Worm (Caenorhabditis elegans): ENCODE results near the gene ttr-50.

The ttr-50 gene

DNA sequence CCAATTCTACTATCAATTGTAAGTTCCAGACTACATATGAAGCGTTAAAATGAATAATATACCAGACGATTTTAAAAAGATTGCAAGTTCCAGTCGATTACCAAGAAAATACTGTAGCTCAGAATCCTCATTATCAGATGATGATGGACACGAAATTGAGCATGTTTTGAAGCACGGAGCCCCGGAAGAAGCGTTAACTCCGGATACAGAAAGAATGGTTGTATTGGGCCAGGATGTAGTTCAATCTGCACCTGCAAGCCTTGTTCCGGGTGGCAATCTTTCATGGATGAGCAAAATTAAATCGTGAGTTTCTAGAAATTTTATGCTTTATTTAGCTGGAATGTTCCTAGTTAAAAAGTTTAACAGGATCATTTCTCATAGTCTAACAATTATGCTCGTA is 27.2 kb upstream of the ttr-50 start, which contains the start of gene atg-4.2:
Gene atg-4.2 (plus strand): TSS at position 24 of the 400 bp plus-strand sequence.
- no peak for TF ChIP-seq mxl-1 (tag; optimal IDR thresholded peaks at IDR 0.05)
- TF ChIP-seq hmg-1.2 (GFP tag; IDR thresholded peaks at IDR 0.05): no peak
- TF ChIP-seq B0261.1 (tag; optimal IDR thresholded peaks at IDR 0.05): no peak
- no peak for TF ChIP-seq zim-3 (tag; optimal IDR thresholded peaks at IDR 0.05)
- TF ChIP-seq sdz-38 (tag; optimal IDR thresholded peaks at IDR 0.05): no peak
- TF ChIP-seq ceh-79 (tag; optimal IDR thresholded peaks at IDR 0.05): no peak
- no peak for TF ChIP-seq madf-6 (GFP tag; IDR thresholded peaks at IDR 0.05)
- no peak for TF ChIP-seq T26A5.8 (tag; optimal IDR thresholded peaks at IDR 0.05)

ce11 chrIV:11665010-11665409 is 24.2 kb upstream of the ttr-50 start, which contains the start of gene ZK809.9:
TSS of gene ZK809.9 (plus strand) at chrIV:11665310.
- no peak for TF ChIP-seq rec-8 (tag; optimal IDR thresholded peaks at IDR 0.05)
- TF ChIP-seq lag-1 (GFP tag; IDR thresholded peaks at IDR 0.05): no peak
- no peak for TF ChIP-seq C17E4.6 (GFP tag; IDR thresholded peaks at IDR 0.05)
- TF ChIP-seq Y53F4B.3 (GFP tag; IDR thresholded peaks at IDR 0.05): no peak

ce11 chrIV:11659794-11660312 is 19.0 kb upstream of the ttr-50 start, which contains the start of gene ZK792.1:
TSS of gene ZK792.1 (plus strand) at chrIV:11659844.
- TF ChIP-seq atf-7 (tag; optimal IDR thresholded peaks at IDR 0.05): no peak
- peak; percentile 46 for TF ChIP-seq xnd-1 (tag; optimal IDR thresholded peaks at IDR 0.05)
- peak; percentile 76 for TF ChIP-seq ceh-91 (GFP tag; IDR thresholded peaks at IDR 0.05)
- TF ChIP-seq D2030.7 (GFP tag; IDR thresholded peaks at IDR 0.05): no peak
- peak; percentile 76 for TF ChIP-seq lsl-1 (GFP tag; optimal IDR thresholded peaks at IDR 0.05)
- peak; percentile 62 for TF ChIP-seq efl-1 (GFP tag; optimal IDR thresholded peaks at IDR 0.05)
- TF ChIP-seq madf-8 (GFP tag; conservative IDR thresholded peaks at IDR 0.05): peak; percentile 59
- TF ChIP-seq madf-6 (GFP tag; IDR thresholded peaks at IDR 0.05): peak; percentile 79
- no peak for TF ChIP-seq cebp-2 (GFP tag; IDR thresholded peaks at IDR 0.05)
- TF ChIP-seq ZK185.1 (tag; optimal IDR thresholded peaks at IDR 0.05; ENCODE audit: poor library complexity, severe bottlenecking): no peak
- peak; percentile 69 for TF ChIP-seq F33H1.4 (GFP tag; IDR thresholded peaks at IDR 0.05)

- TF ChIP-seq unc-130 (GFP tag; optimal IDR thresholded peaks at IDR 0.05) (no peak), zfh-2 (GFP tag; conservative IDR thresholded peaks at IDR 0.05) (no peak), snpc-1.3 (tag; optimal IDR thresholded peaks at IDR 0.05; ENCODE audit: insufficient read depth) (no peak), ztf-26 (tag; optimal IDR thresholded peaks at IDR 0.05) (no peak)
Measured at ce11 chrIV:11656144-11656780, 15.4 kb upstream of the ttr-50 start, which contains the start of gene ZK809.5. TSS of gene ZK809.5 (plus strand) at chrIV:11656730.

- TF ChIP-seq unc-130 (GFP tag; optimal IDR thresholded peaks at IDR 0.05): no peak
- no peak for TF ChIP-seq lin-26 (GFP tag; IDR thresholded peaks at IDR 0.05)
- no peak for TF ChIP-seq chd-7 (tag; optimal IDR thresholded peaks at IDR 0.05)
- no peak for TF ChIP-seq tbp1 (GFP tag; optimal IDR thresholded peaks at IDR 0.05)
- TF ChIP-seq attf-5 (GFP tag; optimal IDR thresholded peaks at IDR 0.05): no peak
- no peak for TF ChIP-seq ekl-4 (GFP tag; IDR thresholded peaks at IDR 0.05)
- no peak for TF ChIP-seq ztf-25 (GFP tag; IDR thresholded peaks at IDR 0.05)
- TF ChIP-seq lin-35 (GFP tag; optimal IDR thresholded peaks at IDR 0.05): no peak
Measured at ce11 chrIV:11655370-11655769, 14.6 kb upstream of the ttr-50 start, which contains the start of gene ent-1. TSS of gene ent-1 (minus strand) at chrIV:11655470.

All from whole organism, young adult.